Fruit fly (Drosophila melanogaster): ENCODE data around the gene BOD1.
"Not testable (repeated sequence)": the region's sequence is repeated elsewhere in the genome, so short reads cannot be mapped to it uniquely, and the experiment has no call there.

Gene BOD1

dm6 chr3R:27954533-27954932 lies 16.5 kb downstream of the BOD1 start, which contains the start of gene Nep7:
Gene Nep7 (plus strand): TSS chr3R:27954917.
- no peak for TF ChIP-seq Rel (GFP tag; optimal IDR thresholded peaks at IDR 0.05)
- TF ChIP-seq Rel (tag; optimal IDR thresholded peaks at IDR 0.05): peak; percentile 82
- no peak for TF ChIP-seq Hr83 (GFP tag; optimal IDR thresholded peaks at IDR 0.05; ENCODE audit: poor library complexity, severe bottlenecking)
- TF ChIP-seq HLH106 (tag; optimal IDR thresholded peaks at IDR 0.05): peak; percentile 10

- no peak for TF ChIP-seq pan (optimal IDR thresholded peaks at IDR 0.05)
- TF ChIP-seq Dfd (GFP tag; optimal IDR thresholded peaks at IDR 0.05): no peak
- TF ChIP-seq Mio (GFP tag; optimal IDR thresholded peaks at IDR 0.05): no peak
- TF ChIP-seq brk (GFP tag; optimal IDR thresholded peaks at IDR 0.05): no peak
- no peak for TF ChIP-seq Vsx2 (GFP tag; optimal IDR thresholded peaks at IDR 0.05; ENCODE audit: partially characterized antibody)
- no peak for TF ChIP-seq Jra (GFP tag; optimal IDR thresholded peaks at IDR 0.05)
- no peak for TF ChIP-seq Abd-B (GFP tag; optimal IDR thresholded peaks at IDR 0.05)
- no peak for TF ChIP-seq Sp1 (GFP tag; optimal IDR thresholded peaks at IDR 0.05)
- TF ChIP-seq CG32264 (GFP tag; optimal IDR thresholded peaks at IDR 0.05): no peak
- no peak for TF ChIP-seq Rel (GFP tag; optimal IDR thresholded peaks at IDR 0.05)
- no peak for TF ChIP-seq Rel (tag; optimal IDR thresholded peaks at IDR 0.05)
- TF ChIP-seq dmrt93B (GFP tag; optimal IDR thresholded peaks at IDR 0.05): no peak
- TF ChIP-seq HLH106 (tag; optimal IDR thresholded peaks at IDR 0.05): no peak
- no peak for TF ChIP-seq Hnf4 (GFP tag; optimal IDR thresholded peaks at IDR 0.05)
- TF ChIP-seq lola (GFP tag; optimal IDR thresholded peaks at IDR 0.05): no peak
- no peak for TF ChIP-seq psq (GFP tag; optimal IDR thresholded peaks at IDR 0.05)
- TF ChIP-seq ey (GFP tag; optimal IDR thresholded peaks at IDR 0.05): no peak
- no peak for TF ChIP-seq rgr (GFP tag; optimal IDR thresholded peaks at IDR 0.05)
- no peak for TF ChIP-seq tai (GFP tag; optimal IDR thresholded peaks at IDR 0.05)
- no peak for TF ChIP-seq usp (GFP tag; optimal IDR thresholded peaks at IDR 0.05)
These were observed 19.9 kb downstream of the BOD1 start for dm6 chr3R:27957967-27958366.

DNA sequence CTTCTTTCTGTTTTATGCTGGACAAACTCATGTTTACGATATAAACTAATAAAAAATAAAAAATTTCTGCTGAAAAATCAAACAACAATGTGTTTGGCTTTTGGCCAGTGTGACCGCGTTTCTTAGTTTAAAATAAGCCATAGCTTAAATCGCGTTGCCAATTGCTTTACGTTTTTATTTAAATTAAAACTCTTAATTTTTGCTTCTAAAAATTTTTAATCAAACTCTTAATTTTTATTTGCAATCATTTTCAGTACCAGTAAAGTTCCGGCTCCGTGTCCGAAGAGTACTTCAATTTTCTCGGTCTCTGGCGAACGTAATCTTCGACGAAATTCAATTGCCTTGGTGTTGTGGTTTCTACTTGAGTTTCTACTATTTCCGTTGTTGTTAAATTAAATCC lies 21.1 kb downstream of the BOD1 start, which contains the start of the genes CG42487 and CG4884:
CG42487 (minus strand) TSS at position 101 of the 400 bp plus-strand sequence.
CG4884 (minus strand) TSS at position 101 of the 400 bp plus-strand sequence.
- TF ChIP-seq pan (optimal IDR thresholded peaks at IDR 0.05); foxo (GFP tag; optimal IDR thresholded peaks at IDR 0.05); OdsH (GFP tag; optimal IDR thresholded peaks at IDR 0.05): not testable (repeated sequence)

DNA sequence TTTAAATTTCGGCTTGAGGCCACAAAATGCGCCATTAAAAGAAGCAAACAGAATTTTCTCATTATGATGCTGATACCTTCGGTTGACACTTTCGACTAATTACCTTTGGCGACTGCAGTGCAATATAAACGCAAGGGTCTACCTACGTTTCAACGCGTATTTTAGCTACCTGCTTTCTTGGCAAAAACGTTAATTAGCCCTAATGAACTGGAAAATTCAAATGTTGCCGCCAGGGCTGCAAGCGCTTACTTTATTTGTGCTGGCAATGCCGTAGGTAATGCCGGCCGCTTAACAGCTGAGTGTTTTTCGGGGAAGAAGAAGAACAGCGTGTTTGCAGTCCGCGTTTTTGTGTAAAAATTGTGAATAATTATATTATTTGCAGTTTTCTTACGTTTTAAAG lies 22.4 kb downstream of the BOD1 start, which contains the start of gene CG31253:
CG31253 (minus strand) TSS at position 101 of the 400 bp plus-strand sequence.
- not testable (repeated sequence) for TF ChIP-seq Hr78, CG32264, tai (GFP tag; optimal IDR thresholded peaks at IDR 0.05)

DNA sequence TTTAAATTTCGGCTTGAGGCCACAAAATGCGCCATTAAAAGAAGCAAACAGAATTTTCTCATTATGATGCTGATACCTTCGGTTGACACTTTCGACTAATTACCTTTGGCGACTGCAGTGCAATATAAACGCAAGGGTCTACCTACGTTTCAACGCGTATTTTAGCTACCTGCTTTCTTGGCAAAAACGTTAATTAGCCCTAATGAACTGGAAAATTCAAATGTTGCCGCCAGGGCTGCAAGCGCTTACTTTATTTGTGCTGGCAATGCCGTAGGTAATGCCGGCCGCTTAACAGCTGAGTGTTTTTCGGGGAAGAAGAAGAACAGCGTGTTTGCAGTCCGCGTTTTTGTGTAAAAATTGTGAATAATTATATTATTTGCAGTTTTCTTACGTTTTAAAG lies 25.1 kb downstream of the BOD1 start, which contains the start of the genes CG31131 and CG4849:
CG31131 (minus strand) TSS at position 101 of the 400 bp plus-strand sequence.
CG4849 (plus strand) TSS at position 297 of the 400 bp plus-strand sequence.
- TF ChIP-seq sage (GFP tag; optimal IDR thresholded peaks at IDR 0.05); tai (GFP tag; optimal IDR thresholded peaks at IDR 0.05); pan (optimal IDR thresholded peaks at IDR 0.05): not testable (repeated sequence)

DNA sequence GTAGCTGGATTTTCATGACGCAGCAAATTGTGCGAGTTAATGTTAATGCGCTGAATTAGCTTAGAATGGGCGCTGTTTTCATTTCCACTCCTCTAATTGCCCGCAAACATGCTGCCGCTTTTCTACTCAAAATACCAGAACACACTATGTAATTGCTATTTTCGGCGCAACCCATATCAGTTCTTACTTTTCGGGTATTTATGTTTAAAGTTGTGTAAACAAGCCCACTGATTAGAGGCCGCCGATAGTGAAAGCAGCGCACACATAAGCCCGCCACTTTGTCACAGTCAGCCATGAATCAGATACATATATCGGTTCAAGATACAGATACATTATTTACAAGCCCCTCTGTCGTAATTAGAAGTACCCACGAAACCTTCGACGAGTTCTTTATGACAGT lies 48.7 kb downstream of the BOD1 start:
- no peak for TF ChIP-seq br (GFP tag; optimal IDR thresholded peaks at IDR 0.05)
- no peak for TF ChIP-seq CrebA (GFP tag; optimal IDR thresholded peaks at IDR 0.05; ENCODE audit: borderline replicate concordance)
- no peak for TF ChIP-seq sage (GFP tag; optimal IDR thresholded peaks at IDR 0.05)
- no peak for TF ChIP-seq Jra (GFP tag; optimal IDR thresholded peaks at IDR 0.05)
- no peak for TF ChIP-seq N (GFP tag; optimal IDR thresholded peaks at IDR 0.05)
- no peak for TF ChIP-seq OdsH (GFP tag; optimal IDR thresholded peaks at IDR 0.05)
- TF ChIP-seq Dif (GFP tag; optimal IDR thresholded peaks at IDR 0.05; ENCODE audit: partially characterized antibody): no peak
- no peak for TF ChIP-seq fru (GFP tag; optimal IDR thresholded peaks at IDR 0.05)
- TF ChIP-seq ey (GFP tag; optimal IDR thresholded peaks at IDR 0.05): no peak
- TF ChIP-seq woc (GFP tag; optimal IDR thresholded peaks at IDR 0.05): no peak
- no peak for TF ChIP-seq HLH106 (tag; optimal IDR thresholded peaks at IDR 0.05)
- no peak for TF ChIP-seq Sp1 (GFP tag; optimal IDR thresholded peaks at IDR 0.05)
